Fruit fly (Drosophila melanogaster): ENCODE measurements around the gene HGTX.

HGTX gene

DNA sequence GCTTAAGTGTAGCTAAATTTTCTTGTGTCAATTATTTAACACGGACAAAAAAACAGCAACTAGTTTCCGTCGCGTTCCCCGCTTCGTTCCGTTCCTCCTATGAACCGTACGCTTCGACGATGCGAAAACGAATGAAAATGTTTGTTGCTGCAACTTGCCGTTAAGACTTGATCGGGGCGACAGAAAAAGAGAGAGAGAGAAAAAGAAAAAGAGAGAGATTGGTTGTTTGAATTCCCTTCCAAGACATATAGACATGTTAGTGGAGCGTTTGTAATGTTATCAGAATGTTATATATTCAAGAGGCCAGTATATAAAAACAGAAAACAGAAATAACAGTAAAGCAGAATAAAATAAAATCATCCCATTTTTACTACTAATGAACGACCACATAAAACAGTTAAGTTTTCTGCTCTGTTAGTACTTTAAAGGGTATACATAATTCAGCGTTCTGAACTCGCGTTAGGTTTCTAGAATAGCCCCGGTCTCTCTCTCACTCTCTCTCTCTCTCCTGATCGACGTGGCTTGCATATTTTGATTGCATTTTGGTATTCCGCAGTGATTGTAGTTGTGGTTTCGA is 48.4 kb downstream of the HGTX start, which contains the start of gene Gbs-70E (continued):
- TF ChIP-seq sna (GFP tag; IDR thresholded peaks at IDR 0.05; ENCODE audit: partially characterized antibody) (peak; percentile 30; the same call in 1 of the 2 replicates), Jarid2 (GFP tag; optimal IDR thresholded peaks at IDR 0.05) (peak; percentile 97), eve (GFP tag; optimal IDR thresholded peaks at IDR 0.05) (peak in 1 of 2 experiments; percentile 97), PHDP (tag; optimal IDR thresholded peaks at IDR 0.05) (peak; percentile 95), sc (optimal IDR thresholded peaks at IDR 0.05) (no peak), sc (GFP tag; optimal IDR thresholded peaks at IDR 0.05) (peak; percentile 85), HmgZ (tag; optimal IDR thresholded peaks at IDR 0.05) (peak; percentile 95), CG16815 (GFP tag; optimal IDR thresholded peaks at IDR 0.05) (peak; percentile 80), CG6689 (GFP tag; IDR thresholded peaks at IDR 0.05) (peak; percentile 94), NfI (GFP tag; optimal IDR thresholded peaks at IDR 0.05) (peak; percentile 85), ash1 (GFP tag; optimal IDR thresholded peaks at IDR 0.05) (peak; percentile 48), btn (GFP tag; optimal IDR thresholded peaks at IDR 0.05) (peak; percentile 79), hbn (GFP tag; IDR thresholded peaks at IDR 0.05; ENCODE audit: partially characterized antibody) (no peak), D (optimal IDR thresholded peaks at IDR 0.05) (no peak), D (GFP tag; optimal IDR thresholded peaks at IDR 0.05) (peak; percentile 85), Atf6 (GFP tag; IDR thresholded peaks at IDR 0.05) (peak; percentile 95), fd3F (GFP tag; optimal IDR thresholded peaks at IDR 0.05) (peak; percentile 85), hkb (optimal IDR thresholded peaks at IDR 0.05) (no peak), hkb (GFP tag; IDR thresholded peaks at IDR 0.05) (peak; percentile 94), wdn (GFP tag; IDR thresholded peaks at IDR 0.05) (peak; percentile 85), run (tag; optimal IDR thresholded peaks at IDR 0.05) (peak; percentile 92), croc (GFP tag; conservative IDR thresholded peaks at IDR 0.05) (peak; percentile 79), crc (GFP tag; optimal IDR thresholded peaks at IDR 0.05) (peak; percentile 88), CG4360 (GFP tag; IDR thresholded peaks at IDR 0.05) (peak; percentile 84), CrebB (tag; optimal IDR thresholded peaks at IDR 0.05) (peak; percentile 94), zen (tag; optimal IDR thresholded peaks at IDR 0.05) (peak; percentile 88), GATAe (GFP tag; conservative IDR thresholded peaks at IDR 0.05) (peak; percentile 75; the same call in 1 of the 2 replicates), CG18599 (GFP tag; optimal IDR thresholded peaks at IDR 0.05) (peak; percentile 92), lbe (GFP tag; optimal IDR thresholded peaks at IDR 0.05) (peak; percentile 94), CG31388 (GFP tag; optimal IDR thresholded peaks at IDR 0.05) (peak; percentile 48), CG14860 (GFP tag; IDR thresholded peaks at IDR 0.05; ENCODE audit: partially characterized antibody) (no peak), CG13775 (GFP tag; optimal IDR thresholded peaks at IDR 0.05) (peak; percentile 93), kay (GFP tag; optimal IDR thresholded peaks at IDR 0.05) (peak; percentile 83), CG14441 (GFP tag; IDR thresholded peaks at IDR 0.05) (peak; percentile 92), grau (tag; optimal IDR thresholded peaks at IDR 0.05) (peak; percentile 93), gro (GFP tag; optimal IDR thresholded peaks at IDR 0.05) (peak; percentile 95), CG2875 (GFP tag; optimal IDR thresholded peaks at IDR 0.05) (peak; percentile 86), Dad (GFP tag; optimal IDR thresholded peaks at IDR 0.05) (peak; percentile 84), Scr (GFP tag; IDR thresholded peaks at IDR 0.05; ENCODE audit: partially characterized antibody) (0 out of 2 replicates have a peak, but pooled peaks have one; percentile 38), CG15011 (GFP tag; optimal IDR thresholded peaks at IDR 0.05) (peak; percentile 83), CG12155 (GFP tag; optimal IDR thresholded peaks at IDR 0.05) (peak; percentile 86), CG9727 (GFP tag; optimal IDR thresholded peaks at IDR 0.05) (peak; percentile 92), Trl (optimal IDR thresholded peaks at IDR 0.05) (peak; percentile 93 to 99), Trl (GFP tag; optimal IDR thresholded peaks at IDR 0.05) (peak; percentile 94), pho (GFP tag; optimal IDR thresholded peaks at IDR 0.05) (peak; percentile 92), jigr1 (GFP tag; IDR thresholded peaks at IDR 0.05) (peak; percentile 84; the same call in 2 of the 3 replicates), D19B (GFP tag; optimal IDR thresholded peaks at IDR 0.05) (peak; percentile 80), grn (GFP tag; optimal IDR thresholded peaks at IDR 0.05) (peak; percentile 66), phol (tag; optimal IDR thresholded peaks at IDR 0.05) (peak; percentile 91), CG8089 (GFP tag; optimal IDR thresholded peaks at IDR 0.05) (peak; percentile 91), CG16863 (GFP tag; optimal IDR thresholded peaks at IDR 0.05) (peak; percentile 93)
